Worm (Caenorhabditis elegans) whole organism, L4/young adult: Measurements from ENCODE around the gene unc-62.
A peak's percentile ranks its signal among the peaks of the same experiment; 100 is the strongest.

Experiments
- dao-5 ChIP-seq: sonication (generic microtip); optimal IDR thresholded peaks from 2 replicates; lab custom pipeline; 2016; ENCODE audit warnings: missing genotype, missing genetic modification characterization, moderate library complexity, missing compliant biosample characterization
- him-1 ChIP-seq: sonication (generic microtip); optimal IDR thresholded peaks from 2 replicates; lab custom pipeline; 2016; ENCODE audit warnings: missing genotype, missing genetic modification reagents, missing genetic modification characterization, missing compliant biosample characterization

DNA sequence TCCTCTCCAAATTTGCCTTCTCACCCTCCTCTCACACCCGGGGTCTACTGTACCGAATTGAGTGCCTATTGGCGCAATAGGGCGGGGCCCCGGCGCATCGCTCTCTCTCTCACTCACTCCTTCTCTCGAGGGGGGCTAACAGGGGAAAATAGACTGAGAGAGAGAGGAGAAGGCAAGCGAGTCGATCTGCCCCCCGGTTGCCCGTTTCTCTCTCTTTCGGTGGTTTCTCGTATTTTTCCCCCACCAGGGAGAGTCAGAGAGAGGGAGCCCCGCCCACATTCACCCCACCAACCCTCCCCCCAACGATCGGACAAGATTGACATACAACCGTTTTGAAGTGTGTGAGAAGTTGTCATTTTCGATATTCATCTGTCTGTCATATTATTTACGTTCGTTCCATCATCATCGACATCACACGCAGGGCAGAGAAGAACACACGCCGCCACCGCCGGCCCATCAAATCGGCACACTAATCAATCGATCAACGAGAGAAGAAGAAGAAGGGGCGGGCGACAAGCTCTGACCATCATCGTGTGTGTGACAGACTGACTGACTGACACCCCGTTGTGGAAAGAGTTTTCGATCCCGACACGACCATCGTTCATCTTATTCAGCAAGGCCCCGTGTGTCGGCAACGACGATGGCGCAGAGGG lies 2.0 kb downstream of the unc-62 start:
- no peak for TF ChIP-seq dao-5 (tag; lab: Kevin White, UChicago)
- TF ChIP-seq him-1 (tag; lab: Kevin White, UChicago), result peak; percentile 29
